Worm (Caenorhabditis elegans) whole organism, L4 larva: ENCODE results near the gene srj-18.

ENCODE experiments used
- F10B5.3 ChIP-seq: sonication (generic microtip); optimal IDR thresholded peaks from 2 replicates; lab custom pipeline; 2016; ENCODE audit warnings: mild to moderate bottlenecking, missing genetic modification characterization, missing compliant biosample characterization
- F26F4.8 ChIP-seq: fragments of 200-800 bp; sonication (Bioruptor generic); conservative IDR thresholded peaks from 2 replicates; pipeline ENCODE4 v1.3.6; 2022; ENCODE audit warnings: missing genetic modification characterization, missing compliant biosample characterization
- R02D3.7 ChIP-seq: fragments of 150-350 bp; sonication (generic microtip); optimal IDR thresholded peaks from 3 replicates; lab custom pipeline; 2014; ENCODE audit warnings: missing biosample characterization, missing genetic modification characterization
- Y105C5A.15 ChIP-seq: fragments of 200-800 bp; sonication (Bioruptor generic); IDR thresholded peaks from 2 replicates; pipeline ENCODE4 v1.3.6; 2022; ENCODE audit warnings: missing genetic modification characterization, missing compliant biosample characterization
- aha-1 ChIP-seq: fragments of 150-350 bp; peaks from one replicate; lab custom pipeline; 2014; ENCODE audit warnings: missing biosample characterization, missing genetic modification characterization
- aly-2 ChIP-seq: sonication (generic microtip); optimal IDR thresholded peaks from 2 replicates; lab custom pipeline; 2018; ENCODE audit warnings: missing biosample characterization, missing genetic modification characterization
- attf-4 ChIP-seq: sonication (generic microtip); optimal IDR thresholded peaks from 3 replicates; lab custom pipeline; 2017; ENCODE audit warnings: missing biosample characterization, missing genetic modification characterization
- ceh-32 ChIP-seq: sonication (generic microtip); optimal IDR thresholded peaks from 2 replicates; lab custom pipeline; 2016; ENCODE audit warnings: mild to moderate bottlenecking, missing genetic modification characterization, missing compliant biosample characterization; ENCODE audit not compliant: poor library complexity
- ceh-62 ChIP-seq: sonication (generic microtip); optimal IDR thresholded peaks from 2 replicates; lab custom pipeline; 2017; ENCODE audit warnings: missing biosample characterization, missing genetic modification characterization
- ceh-82 ChIP-seq: sonication (generic microtip); optimal IDR thresholded peaks from 2 replicates; lab custom pipeline; 2017; ENCODE audit warnings: missing biosample characterization, missing genetic modification characterization
- dmd-9 ChIP-seq: fragments of 200-800 bp; sonication (Bioruptor generic); IDR thresholded peaks from 2 replicates; pipeline ENCODE4 v1.3.6; 2022; ENCODE audit warnings: missing genetic modification reagents, missing genetic modification characterization, missing compliant biosample characterization
- egl-27 ChIP-seq: sonication (generic microtip); optimal IDR thresholded peaks from 3 replicates; lab custom pipeline; 2017; ENCODE audit warnings: missing biosample characterization, missing genetic modification reagents, missing genetic modification characterization
- fkh-10 ChIP-seq: fragments of 150-350 bp; optimal IDR thresholded peaks from 2 replicates; lab custom pipeline; 2014; ENCODE audit warnings: missing biosample characterization, missing genetic modification reagents, missing genetic modification characterization
- fos-1 ChIP-seq: fragments of 150-350 bp; optimal IDR thresholded peaks from 2 replicates; lab custom pipeline; 2014; ENCODE audit warnings: missing biosample characterization, missing genetic modification characterization
- hif-1 ChIP-seq, 2 experiments: sonication (generic microtip); optimal IDR thresholded peaks; 2 replicates each; lab custom pipeline; 2016 to 2017; ENCODE audit warnings: missing compliant biosample characterization in 2 of 2, missing genetic modification characterization in 2 of 2, missing genetic modification reagents in 2 of 2, missing genotype in 2 of 2, mild to moderate bottlenecking in 1 of 2
- hlh-30 ChIP-seq: sonication (generic microtip); optimal IDR thresholded peaks from 2 replicates; lab custom pipeline; 2017; ENCODE audit warnings: antibody characterized with exemption, mild to moderate bottlenecking, missing genetic modification characterization, missing compliant biosample characterization; ENCODE audit not compliant: insufficient read depth
- lim-7 ChIP-seq: fragments of 200-800 bp; sonication (Bioruptor generic); IDR thresholded peaks from 2 replicates; pipeline ENCODE4 v1.3.6; 2022; ENCODE audit warnings: missing genetic modification characterization, missing compliant biosample characterization
- lin-15B ChIP-seq: fragments of 150-350 bp; sonication (generic microtip); optimal IDR thresholded peaks from 3 replicates; lab custom pipeline; 2014; ENCODE audit warnings: missing biosample characterization, missing genetic modification characterization
- lin-38 ChIP-seq: fragments of 200-800 bp; sonication (Bioruptor generic); IDR thresholded peaks from 2 replicates; pipeline ENCODE4 v1.3.6; 2022; ENCODE audit warnings: missing genetic modification reagents, missing genetic modification characterization, missing compliant biosample characterization
- mep-1 ChIP-seq: fragments of 150-350 bp; sonication (generic microtip); optimal IDR thresholded peaks from 3 replicates; lab custom pipeline; 2014; ENCODE audit warnings: missing biosample characterization, missing genetic modification characterization
- nhr-102 ChIP-seq: sonication (generic microtip); optimal IDR thresholded peaks from 2 replicates; lab custom pipeline; 2016; ENCODE audit warnings: mild to moderate bottlenecking, missing genetic modification characterization, moderate library complexity, missing compliant biosample characterization
- nhr-237 ChIP-seq: sonication (generic microtip); optimal IDR thresholded peaks from 2 replicates; lab custom pipeline; 2017; ENCODE audit warnings: missing biosample characterization, missing genetic modification characterization
- nhr-28 ChIP-seq: fragments of 150-350 bp; optimal IDR thresholded peaks from 2 replicates; lab custom pipeline; 2014; ENCODE audit warnings: missing biosample characterization, missing genetic modification characterization
- nhr-48 ChIP-seq: sonication (generic microtip); optimal IDR thresholded peaks from 2 replicates; lab custom pipeline; 2016; ENCODE audit warnings: mild to moderate bottlenecking, missing genetic modification characterization, missing compliant biosample characterization
- nhr-6 ChIP-seq: fragments of 150-350 bp; optimal IDR thresholded peaks from 2 replicates; lab custom pipeline; 2014; ENCODE audit warnings: missing biosample characterization, missing genetic modification characterization
- pha-4 ChIP-seq, 2 experiments: fragments of 150-350 bp in 1 of 2; fragments of 200-800 bp in 1 of 2; sonication (Bioruptor generic) in 1 of 2; IDR thresholded peaks in 1 of 2; optimal IDR thresholded peaks in 1 of 2; 2 replicates each; pipeline versions ENCODE4 v1.3.6 to Lab custom; 2014 to 2022; ENCODE audit warnings: missing genetic modification characterization in 2 of 2, missing genetic modification reagents in 2 of 2, missing biosample characterization in 1 of 2, missing compliant biosample characterization in 1 of 2
- rbr-2 ChIP-seq: sonication (generic microtip); optimal IDR thresholded peaks from 2 replicates; lab custom pipeline; 2016; ENCODE audit warnings: missing genotype, missing genetic modification characterization, missing compliant biosample characterization
- saeg-2 ChIP-seq: fragments of 200-800 bp; sonication (Bioruptor generic); IDR thresholded peaks from 2 replicates; pipeline ENCODE4 v1.3.6; 2022; ENCODE audit warnings: missing genetic modification reagents, missing genetic modification characterization, missing compliant biosample characterization
- spr-3 ChIP-seq: fragments of 200-800 bp; sonication (Bioruptor generic); optimal IDR thresholded peaks from 2 replicates; lab custom pipeline; 2018; ENCODE audit warnings: mild to moderate bottlenecking, missing genetic modification characterization, missing compliant biosample characterization
- unc-130 ChIP-seq: sonication (generic microtip); optimal IDR thresholded peaks from 2 replicates; lab custom pipeline; 2016; ENCODE audit warnings: missing genetic modification reagents, missing genetic modification characterization, missing compliant biosample characterization
- vab-7 ChIP-seq: fragments of 200-800 bp; sonication (Bioruptor generic); IDR thresholded peaks from 2 replicates; pipeline ENCODE4 v1.3.6; 2022; ENCODE audit warnings: missing genetic modification reagents, missing genetic modification characterization, missing compliant biosample characterization
- zag-1 ChIP-seq: fragments of 150-350 bp; optimal IDR thresholded peaks from 2 replicates; lab custom pipeline; 2014; ENCODE audit warnings: missing biosample characterization, missing genetic modification characterization
- zip-11 ChIP-seq: fragments of 200-800 bp; sonication (Bioruptor generic); IDR thresholded peaks from 2 replicates; pipeline ENCODE4 v1.3.6; 2022; ENCODE audit warnings: missing genetic modification characterization, missing compliant biosample characterization
- ztf-11 ChIP-seq: fragments of 150-350 bp; optimal IDR thresholded peaks from 2 replicates; lab custom pipeline; 2014; ENCODE audit warnings: missing biosample characterization, missing genetic modification characterization

srj-18 gene

DNA sequence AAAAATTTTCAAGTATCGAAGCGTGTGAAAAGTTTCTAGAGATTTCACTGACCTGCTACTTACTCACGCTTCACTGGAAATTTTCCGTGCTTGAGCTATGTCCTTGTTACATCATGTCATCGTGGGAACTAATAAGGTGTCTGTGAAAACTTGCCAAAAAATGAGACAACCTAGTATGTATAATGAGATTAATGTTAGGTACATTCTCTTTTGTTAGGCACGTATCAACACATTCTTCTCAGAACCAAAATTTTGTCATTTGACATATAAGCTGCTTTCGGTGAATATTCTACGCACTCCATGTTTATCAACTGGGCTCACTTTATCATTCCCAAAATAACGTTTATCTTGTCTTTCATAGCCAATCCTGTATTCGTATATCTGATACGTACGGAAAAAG is at the start of gene srj-18:
TSS of gene srj-18 (plus strand) at position 301 of the 400 bp plus-strand sequence.
- no peak for TF ChIP-seq aly-2 (tag; lab: Kevin White, UChicago)
- TF ChIP-seq unc-130 (GFP tag; lab: Kevin White, UChicago): no peak
- TF ChIP-seq zag-1 (tag; lab: Kevin White, UChicago): no peak
- no peak for TF ChIP-seq dmd-9 (GFP tag; lab: Robert Waterston, UW)
- TF ChIP-seq saeg-2: no peak
- TF ChIP-seq fos-1: no peak
- TF ChIP-seq Y105C5A.15 (GFP tag; lab: Robert Waterston, UW): no peak
- TF ChIP-seq nhr-48: no peak
- no peak for TF ChIP-seq nhr-102 (tag; lab: Kevin White, UChicago)
- no peak for TF ChIP-seq fkh-10 (GFP tag; lab: Kevin White, UChicago)
- no peak for TF ChIP-seq lim-7 (GFP tag; lab: Robert Waterston, UW)
- TF ChIP-seq F10B5.3: no peak
- no peak for TF ChIP-seq pha-4 (GFP tag; IDR thresholded peaks at IDR 0.05; lab: Robert Waterston, UW)
- no peak for TF ChIP-seq pha-4 (tag; optimal IDR thresholded peaks at IDR 0.05; lab: Kevin White, UChicago)
- no peak for TF ChIP-seq ztf-11 (tag; lab: Kevin White, UChicago)
- TF ChIP-seq hlh-30 (tag; lab: Kevin White, UChicago): no peak
- TF ChIP-seq nhr-237 (tag; lab: Kevin White, UChicago): no peak
- no peak for TF ChIP-seq lin-15B (tag; lab: Kevin White, UChicago)
- TF ChIP-seq rbr-2 (tag; lab: Kevin White, UChicago): no peak
- no peak for TF ChIP-seq zip-11
- TF ChIP-seq nhr-28 (tag; lab: Kevin White, UChicago): no peak

DNA sequence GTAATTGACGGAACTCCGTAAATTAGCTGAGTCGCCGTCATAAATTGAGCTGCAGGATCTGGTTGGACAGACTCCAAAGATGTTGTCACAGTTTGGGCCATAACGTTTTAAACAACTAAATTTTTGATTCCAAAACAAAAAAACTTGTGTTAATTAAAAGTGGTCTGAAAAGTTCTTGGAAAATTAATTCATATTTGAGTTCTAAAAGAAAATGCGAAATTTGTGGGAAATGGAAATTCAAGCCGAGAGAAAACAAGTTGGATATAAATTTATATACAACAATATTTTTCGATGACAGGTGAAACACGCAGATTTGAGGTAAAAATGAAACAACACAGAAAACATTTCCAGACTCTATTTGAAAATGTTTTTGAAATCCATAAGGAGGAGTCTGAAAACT is 48.9 kb upstream of the srj-18 start, which contains the start of gene srg-59:
TSS of gene srg-59 (minus strand) at position 101 of the 400 bp plus-strand sequence.
- no peak for TF ChIP-seq ceh-32 (tag; lab: Kevin White, UChicago)
- TF ChIP-seq vab-7 (GFP tag; lab: Robert Waterston, UW): no peak
- TF ChIP-seq dmd-9 (GFP tag; lab: Robert Waterston, UW): no peak
- TF ChIP-seq egl-27 (tag; lab: Kevin White, UChicago): no peak
- no peak for TF ChIP-seq R02D3.7 (tag; lab: Kevin White, UChicago)
- peak; percentile 81 for TF ChIP-seq aha-1
- TF ChIP-seq hif-1 (tag; optimal IDR thresholded peaks at IDR 0.05; lab: Kevin White, UChicago): no peak

DNA sequence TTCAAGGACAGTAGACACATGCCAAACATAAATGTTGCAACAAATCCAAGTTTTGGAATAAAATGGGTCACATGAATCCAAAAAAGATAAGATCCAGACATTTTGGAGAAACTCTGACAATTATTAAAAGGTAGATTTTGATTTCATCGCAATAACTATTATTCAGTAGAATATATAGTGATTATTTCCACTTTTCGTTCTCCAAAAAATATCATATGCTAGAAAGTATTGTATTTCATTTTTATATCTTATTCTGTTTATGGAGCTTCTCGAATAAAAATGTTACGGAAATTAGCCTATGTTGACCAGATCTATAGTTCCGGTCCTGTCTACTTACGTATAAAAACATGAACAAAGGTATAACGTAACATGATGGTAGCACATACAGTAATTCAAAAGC is 47.0 kb upstream of the srj-18 start, which contains the start of gene str-13:
TSS of gene str-13 (minus strand) at position 101 of the 400 bp plus-strand sequence.
- TF ChIP-seq zip-11 (no peak), F10B5.3 (no peak), lin-38 (no peak), ceh-62 (tag; lab: Kevin White, UChicago) (no peak), egl-27 (tag; lab: Kevin White, UChicago) (no peak), pha-4 (GFP tag; IDR thresholded peaks at IDR 0.05; lab: Robert Waterston, UW) (no peak), pha-4 (tag; optimal IDR thresholded peaks at IDR 0.05; lab: Kevin White, UChicago) (no peak), attf-4 (tag; lab: Kevin White, UChicago) (no peak), nhr-6 (tag; lab: Kevin White, UChicago) (no peak), ztf-11 (tag; lab: Kevin White, UChicago) (no peak), spr-3 (no peak), F26F4.8 (GFP tag; lab: Robert Waterston, UW) (no peak), zag-1 (tag; lab: Kevin White, UChicago) (no peak), nhr-48 (no peak), mep-1 (tag; lab: Kevin White, UChicago) (no peak)

DNA sequence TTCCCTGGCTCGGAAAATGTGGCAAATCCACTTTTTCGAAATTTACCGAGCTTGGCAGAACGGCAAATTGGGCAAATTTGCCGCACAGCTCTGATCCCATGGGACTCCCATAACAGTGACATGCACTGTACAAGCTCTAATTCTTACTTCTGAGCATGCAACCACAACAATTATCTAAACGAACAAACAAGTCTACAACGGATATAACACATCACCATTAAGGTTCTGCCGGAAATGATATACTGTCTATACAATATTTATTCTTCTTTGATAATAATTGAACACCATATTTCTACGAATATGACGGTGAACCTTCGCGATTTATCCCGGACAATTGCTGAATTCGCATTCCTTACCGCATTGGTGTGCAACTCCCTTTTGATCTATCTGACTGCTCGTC is 45.9 kb upstream of the srj-18 start, which contains the start of gene str-33:
TSS of gene str-33 (plus strand) at position 301 of the 400 bp plus-strand sequence.
- TF ChIP-seq ceh-82 (tag; lab: Kevin White, UChicago) (no peak), lin-15B (tag; lab: Kevin White, UChicago) (no peak)
